Worm (Caenorhabditis elegans) whole organism, L4 larva: ENCODE measurements around the gene unc-6.

Source experiments
- F10B5.3 ChIP-seq: sonication (generic microtip); optimal IDR thresholded peaks from 2 replicates; lab custom pipeline; 2016; ENCODE audit warnings: mild to moderate bottlenecking, missing genetic modification characterization, missing compliant biosample characterization
- F37D6.2 ChIP-seq: sonication (generic microtip); optimal IDR thresholded peaks from 2 replicates; lab custom pipeline; 2016; ENCODE audit warnings: mild to moderate bottlenecking, missing genetic modification characterization, missing compliant biosample characterization
- F49E8.2 ChIP-seq: sonication (generic microtip); optimal IDR thresholded peaks from 2 replicates; lab custom pipeline; 2016; ENCODE audit warnings: missing compliant biosample characterization, mild to moderate bottlenecking, missing genetic modification characterization, borderline replicate concordance
- R02D3.7 ChIP-seq: fragments of 150-350 bp; sonication (generic microtip); optimal IDR thresholded peaks from 3 replicates; lab custom pipeline; 2014; ENCODE audit warnings: missing biosample characterization, missing genetic modification characterization
- T20F7.1 ChIP-seq: fragments of 200-800 bp; sonication (Bioruptor generic); optimal IDR thresholded peaks from 2 replicates; lab custom pipeline; 2018; ENCODE audit warnings: mild to moderate bottlenecking, missing genetic modification characterization, missing compliant biosample characterization
- T26A8.4 ChIP-seq: fragments of 200-800 bp; sonication (Bioruptor generic); IDR thresholded peaks from 2 replicates; pipeline ENCODE4 v1.3.6; 2022; ENCODE audit warnings: missing genetic modification characterization, missing compliant biosample characterization
- Y105C5A.15 ChIP-seq: fragments of 200-800 bp; sonication (Bioruptor generic); IDR thresholded peaks from 2 replicates; pipeline ENCODE4 v1.3.6; 2022; ENCODE audit warnings: missing genetic modification characterization, missing compliant biosample characterization
- Y48G9A.11 ChIP-seq: fragments of 200-800 bp; sonication (Bioruptor generic); IDR thresholded peaks from 2 replicates; pipeline ENCODE4 v1.3.6; 2022; ENCODE audit warnings: missing genetic modification reagents, missing genetic modification characterization, missing compliant biosample characterization
- Y5F2A.4 ChIP-seq: fragments of 200-800 bp; sonication (Bioruptor generic); optimal IDR thresholded peaks from 2 replicates; lab custom pipeline; 2018; ENCODE audit warnings: mild to moderate bottlenecking, missing genetic modification characterization, missing compliant biosample characterization
- ZK337.2 ChIP-seq: fragments of 200-800 bp; sonication (Bioruptor generic); IDR thresholded peaks from 2 replicates; pipeline ENCODE4 v1.3.6; 2022; ENCODE audit warnings: missing genetic modification reagents, missing genetic modification characterization, missing compliant biosample characterization
- ceh-20 ChIP-seq: fragments of 200-800 bp; sonication (Bioruptor generic); IDR thresholded peaks from 2 replicates; pipeline ENCODE4 v1.3.6; 2022; ENCODE audit warnings: missing genetic modification reagents, missing genetic modification characterization, missing compliant biosample characterization
- ceh-28 ChIP-seq: fragments of 150-350 bp; optimal IDR thresholded peaks from 2 replicates; lab custom pipeline; 2014; ENCODE audit warnings: missing biosample characterization, missing genetic modification reagents, missing genetic modification characterization
- ceh-32 ChIP-seq: sonication (generic microtip); optimal IDR thresholded peaks from 2 replicates; lab custom pipeline; 2016; ENCODE audit warnings: mild to moderate bottlenecking, missing genetic modification characterization, missing compliant biosample characterization; ENCODE audit not compliant: poor library complexity
- ceh-62 ChIP-seq: sonication (generic microtip); optimal IDR thresholded peaks from 2 replicates; lab custom pipeline; 2017; ENCODE audit warnings: missing biosample characterization, missing genetic modification characterization
- ceh-82 ChIP-seq: sonication (generic microtip); optimal IDR thresholded peaks from 2 replicates; lab custom pipeline; 2017; ENCODE audit warnings: missing biosample characterization, missing genetic modification characterization
- ces-1 ChIP-seq: fragments of 150-350 bp; sonication (generic microtip); optimal IDR thresholded peaks from 4 replicates; lab custom pipeline; 2014; ENCODE audit warnings: missing biosample characterization, missing genetic modification reagents, missing genetic modification characterization
- cey-2 ChIP-seq: sonication (generic microtip); optimal IDR thresholded peaks from 3 replicates; lab custom pipeline; 2017; ENCODE audit warnings: missing genetic modification characterization, mild to moderate bottlenecking, missing compliant biosample characterization, antibody characterized with exemption, borderline replicate concordance; ENCODE audit not compliant: insufficient read depth
- ctbp-1 ChIP-seq: fragments of 200-800 bp; sonication (Bioruptor generic); IDR thresholded peaks from 2 replicates; pipeline ENCODE4 v1.3.6; 2022; ENCODE audit warnings: missing genetic modification reagents, missing genetic modification characterization, missing compliant biosample characterization
- daf-16 ChIP-seq, 3 experiments: sonication (generic microtip); optimal IDR thresholded peaks; 2 replicates each; lab custom pipeline; 2016 to 2017; ENCODE audit warnings: missing genetic modification characterization in 3 of 3, missing genetic modification reagents in 3 of 3, mild to moderate bottlenecking in 2 of 3, missing compliant biosample characterization in 2 of 3, missing biosample characterization in 1 of 3, moderate library complexity in 1 of 3
- dmd-8 ChIP-seq: fragments of 200-800 bp; sonication (Bioruptor generic); IDR thresholded peaks from 2 replicates; pipeline ENCODE4 v1.3.6; 2022; ENCODE audit warnings: missing genetic modification characterization, missing compliant biosample characterization
- dmd-9 ChIP-seq: fragments of 200-800 bp; sonication (Bioruptor generic); IDR thresholded peaks from 2 replicates; pipeline ENCODE4 v1.3.6; 2022; ENCODE audit warnings: missing genetic modification reagents, missing genetic modification characterization, missing compliant biosample characterization
- dve-1 ChIP-seq: sonication (generic microtip); optimal IDR thresholded peaks from 2 replicates; lab custom pipeline; 2017; ENCODE audit warnings: antibody characterized with exemption, mild to moderate bottlenecking, missing genetic modification characterization, missing compliant biosample characterization; ENCODE audit not compliant: insufficient read depth
- fos-1 ChIP-seq: fragments of 150-350 bp; optimal IDR thresholded peaks from 2 replicates; lab custom pipeline; 2014; ENCODE audit warnings: missing biosample characterization, missing genetic modification characterization
- hlh-30 ChIP-seq: sonication (generic microtip); optimal IDR thresholded peaks from 2 replicates; lab custom pipeline; 2017; ENCODE audit warnings: antibody characterized with exemption, mild to moderate bottlenecking, missing genetic modification characterization, missing compliant biosample characterization; ENCODE audit not compliant: insufficient read depth
- jun-1 ChIP-seq: fragments of 150-350 bp; optimal IDR thresholded peaks from 2 replicates; lab custom pipeline; 2014; ENCODE audit warnings: missing biosample characterization, missing genetic modification reagents, missing genetic modification characterization
- lin-29 ChIP-seq: fragments of 200-800 bp; sonication (Bioruptor generic); IDR thresholded peaks from 2 replicates; pipeline ENCODE4 v1.3.6; 2022; ENCODE audit warnings: missing genetic modification reagents, missing genetic modification characterization, missing compliant biosample characterization
- lin-38 ChIP-seq: fragments of 200-800 bp; sonication (Bioruptor generic); IDR thresholded peaks from 2 replicates; pipeline ENCODE4 v1.3.6; 2022; ENCODE audit warnings: missing genetic modification reagents, missing genetic modification characterization, missing compliant biosample characterization
- lir-3 ChIP-seq: sonication (generic microtip); optimal IDR thresholded peaks from 2 replicates; lab custom pipeline; 2016; ENCODE audit warnings: mild to moderate bottlenecking, missing genetic modification characterization, missing compliant biosample characterization
- lsy-2 ChIP-seq, 2 experiments: fragments of 150-350 bp in 1 of 2; sonication (generic microtip) in 1 of 2; optimal IDR thresholded peaks; 2 replicates each; lab custom pipeline; 2014 to 2017; ENCODE audit warnings: missing biosample characterization in 2 of 2, missing genetic modification characterization in 2 of 2
- madf-9 ChIP-seq: fragments of 200-800 bp; sonication (Bioruptor generic); conservative IDR thresholded peaks from 2 replicates; pipeline ENCODE4 v1.3.6; 2022; ENCODE audit warnings: missing genetic modification reagents, missing genetic modification characterization, missing compliant biosample characterization
- mdt-29 ChIP-seq: fragments of 200-800 bp; sonication (Bioruptor generic); IDR thresholded peaks from 2 replicates; pipeline ENCODE4 v1.3.6; 2022; ENCODE audit warnings: missing genetic modification reagents, missing genetic modification characterization, missing compliant biosample characterization
- mep-1 ChIP-seq: fragments of 150-350 bp; sonication (generic microtip); optimal IDR thresholded peaks from 3 replicates; lab custom pipeline; 2014; ENCODE audit warnings: missing biosample characterization, missing genetic modification characterization
- mxl-2 ChIP-seq: fragments of 200-800 bp; sonication (Bioruptor generic); conservative IDR thresholded peaks from 2 replicates; pipeline ENCODE4 v1.3.6; 2022; ENCODE audit warnings: missing genetic modification reagents, missing genetic modification characterization, missing compliant biosample characterization
- mxl-3 ChIP-seq: fragments of 200-800 bp; sonication (Bioruptor generic); optimal IDR thresholded peaks from 2 replicates; lab custom pipeline; 2018; ENCODE audit warnings: mild to moderate bottlenecking, missing genetic modification characterization, missing compliant biosample characterization
- nhr-111 ChIP-seq: fragments of 200-800 bp; sonication (Bioruptor generic); optimal IDR thresholded peaks from 2 replicates; lab custom pipeline; 2018; ENCODE audit warnings: mild to moderate bottlenecking, missing genetic modification characterization, missing compliant biosample characterization
- nhr-28 ChIP-seq: fragments of 150-350 bp; optimal IDR thresholded peaks from 2 replicates; lab custom pipeline; 2014; ENCODE audit warnings: missing biosample characterization, missing genetic modification characterization
- nhr-42 ChIP-seq: fragments of 200-800 bp; sonication (Bioruptor generic); IDR thresholded peaks from 2 replicates; pipeline ENCODE4 v1.3.6; 2022; ENCODE audit warnings: missing genetic modification characterization, missing compliant biosample characterization
- nhr-76 ChIP-seq: fragments of 150-350 bp; optimal IDR thresholded peaks from 2 replicates; lab custom pipeline; 2014; ENCODE audit warnings: missing biosample characterization, missing genetic modification characterization
- nhr-77 ChIP-seq: fragments of 150-350 bp; optimal IDR thresholded peaks from 2 replicates; lab custom pipeline; 2014; ENCODE audit warnings: missing biosample characterization, missing genetic modification characterization
- pha-4 ChIP-seq, 2 experiments: fragments of 150-350 bp in 1 of 2; fragments of 200-800 bp in 1 of 2; sonication (Bioruptor generic) in 1 of 2; IDR thresholded peaks in 1 of 2; optimal IDR thresholded peaks in 1 of 2; 2 replicates each; pipeline versions ENCODE4 v1.3.6 to Lab custom; 2014 to 2022; ENCODE audit warnings: missing genetic modification characterization in 2 of 2, missing genetic modification reagents in 2 of 2, missing biosample characterization in 1 of 2, missing compliant biosample characterization in 1 of 2
- php-3 ChIP-seq: fragments of 200-800 bp; sonication (Bioruptor generic); IDR thresholded peaks from 2 replicates; pipeline ENCODE4 v1.3.6; 2022; ENCODE audit warnings: missing genetic modification reagents, missing genetic modification characterization, missing compliant biosample characterization
- pqm-1 ChIP-seq: sonication (generic microtip); optimal IDR thresholded peaks from 2 replicates; lab custom pipeline; 2017; ENCODE audit warnings: missing biosample characterization, missing genetic modification characterization
- rbr-2 ChIP-seq: sonication (generic microtip); optimal IDR thresholded peaks from 2 replicates; lab custom pipeline; 2016; ENCODE audit warnings: missing genotype, missing genetic modification characterization, missing compliant biosample characterization
- sdz-12 ChIP-seq: fragments of 200-800 bp; sonication (Bioruptor generic); optimal IDR thresholded peaks from 2 replicates; lab custom pipeline; 2018; ENCODE audit warnings: mild to moderate bottlenecking, missing genetic modification characterization, missing compliant biosample characterization
- set-16 ChIP-seq: fragments of 200-800 bp; sonication (Bioruptor generic); IDR thresholded peaks from 2 replicates; pipeline ENCODE4 v1.3.6; 2022; ENCODE audit warnings: missing genetic modification reagents, missing genetic modification characterization, missing compliant biosample characterization
- spr-1 ChIP-seq: sonication (generic microtip); optimal IDR thresholded peaks from 2 replicates; lab custom pipeline; 2016; ENCODE audit warnings: mild to moderate bottlenecking, missing genetic modification characterization, missing compliant biosample characterization
- unc-62 ChIP-seq, 3 experiments: fragments of 150-350 bp in 1 of 3; sonication (generic microtip); optimal IDR thresholded peaks in 2 of 3; peaks in 1 of 3; 1 replicate in 1 of 3; 2 replicates in 2 of 3; lab custom pipeline; 2014 to 2017; ENCODE audit warnings: missing biosample characterization in 3 of 3, missing genetic modification characterization in 3 of 3, missing genetic modification reagents in 3 of 3, missing genotype in 1 of 3
- zag-1 ChIP-seq: fragments of 150-350 bp; optimal IDR thresholded peaks from 2 replicates; lab custom pipeline; 2014; ENCODE audit warnings: missing biosample characterization, missing genetic modification characterization
- zfp-2 ChIP-seq: sonication (generic microtip); optimal IDR thresholded peaks from 2 replicates; lab custom pipeline; 2016; ENCODE audit warnings: mild to moderate bottlenecking, missing genetic modification characterization, missing compliant biosample characterization
- zfp-3 ChIP-seq: fragments of 200-800 bp; sonication (Bioruptor generic); conservative IDR thresholded peaks from 2 replicates; pipeline ENCODE4 v1.3.6; 2022; ENCODE audit warnings: missing genetic modification reagents, missing genetic modification characterization, missing compliant biosample characterization

The unc-6 gene

ce11 chrX:6934453-6934852 is 45.0 kb downstream of the unc-6 start:
- TF ChIP-seq Y48G9A.11 (GFP tag; lab: Robert Waterston, UW) (no peak), unc-62 (GFP tag; optimal IDR thresholded peaks at IDR 0.05 in 1 of 2; lab: Kevin White, UChicago) (peak in 1 of 2 experiments; percentile 46), unc-62 (tag; optimal IDR thresholded peaks at IDR 0.05; lab: Kevin White, UChicago) (no peak), nhr-28 (tag; lab: Kevin White, UChicago) (peak; percentile 47), ceh-62 (tag; lab: Kevin White, UChicago) (no peak), Y105C5A.15 (GFP tag; lab: Robert Waterston, UW) (no peak), zfp-2 (tag; lab: Kevin White, UChicago) (no peak), F10B5.3 (no peak), nhr-76 (tag; lab: Kevin White, UChicago) (no peak), cey-2 (tag; lab: Kevin White, UChicago) (no peak), lir-3 (no peak), mxl-3 (GFP tag; lab: Kevin White, UChicago) (no peak), mep-1 (tag; lab: Kevin White, UChicago) (peak; percentile 51), F37D6.2 (tag; lab: Kevin White, UChicago) (no peak), lin-29 (GFP tag; lab: Robert Waterston, UW) (no peak), ceh-32 (tag; lab: Kevin White, UChicago) (no peak), R02D3.7 (tag; lab: Kevin White, UChicago) (no peak), php-3 (GFP tag; lab: Robert Waterston, UW) (no peak), T26A8.4 (GFP tag; lab: Robert Waterston, UW) (no peak), spr-1 (tag; lab: Kevin White, UChicago) (no peak), lin-38 (GFP tag; lab: Robert Waterston, UW) (no peak), dmd-9 (GFP tag; lab: Robert Waterston, UW) (no peak), sdz-12 (GFP tag; lab: Kevin White, UChicago) (no peak), nhr-77 (tag; lab: Kevin White, UChicago) (peak; percentile 52), fos-1 (tag; lab: Kevin White, UChicago) (no peak), dve-1 (tag; lab: Kevin White, UChicago) (peak; percentile 53), ceh-20 (GFP tag; lab: Robert Waterston, UW) (no peak), hlh-30 (tag; lab: Kevin White, UChicago) (peak; percentile 72), set-16 (no peak), rbr-2 (tag; lab: Kevin White, UChicago) (peak; percentile 9), dmd-8 (GFP tag; lab: Robert Waterston, UW) (no peak), daf-16 (GFP tag; optimal IDR thresholded peaks at IDR 0.05; lab: Kevin White, UChicago) (peak in 1 of 2 experiments; percentile 85), daf-16 (tag; optimal IDR thresholded peaks at IDR 0.05; lab: Kevin White, UChicago) (peak; percentile 96), pha-4 (GFP tag; IDR thresholded peaks at IDR 0.05; lab: Robert Waterston, UW) (no peak), pha-4 (tag; optimal IDR thresholded peaks at IDR 0.05; lab: Kevin White, UChicago) (peak; percentile 74), zfp-3 (no peak), ctbp-1 (GFP tag; lab: Robert Waterston, UW) (no peak), nhr-111 (GFP tag; lab: Kevin White, UChicago) (no peak), mdt-29 (GFP tag; lab: Robert Waterston, UW) (no peak), nhr-42 (GFP tag; lab: Robert Waterston, UW) (no peak), pqm-1 (tag; lab: Kevin White, UChicago) (no peak), lsy-2 (tag; optimal IDR thresholded peaks at IDR 0.05; lab: Kevin White, UChicago) (peak in 1 of 2 experiments; percentile 71), jun-1 (tag; lab: Kevin White, UChicago) (no peak), Y5F2A.4 (GFP tag; lab: Kevin White, UChicago) (no peak), ZK337.2 (GFP tag; lab: Robert Waterston, UW) (no peak), ceh-82 (tag; lab: Kevin White, UChicago) (no peak), zag-1 (tag; lab: Kevin White, UChicago) (no peak), mxl-2 (no peak), ces-1 (GFP tag; lab: Kevin White, UChicago) (no peak), madf-9 (GFP tag; lab: Robert Waterston, UW) (no peak), T20F7.1 (GFP tag; lab: Kevin White, UChicago) (no peak), F49E8.2 (no peak), ceh-28 (no peak)
